Fruit fly (Drosophila melanogaster) whole organism, pupa: Measurements from ENCODE around the gene CG17328.

ENCODE experiments used
- CG10348 ChIP-seq: fragments of 200-800 bp; sonication (Bioruptor generic); IDR thresholded peaks from 2 replicates; pipeline ENCODE4 v1.3.6; 2022; ENCODE audit warnings: missing biosample characterization, missing genetic modification characterization
- CG12605 ChIP-seq: fragments of 200-800 bp; sonication (Bioruptor generic); IDR thresholded peaks from 2 replicates; pipeline ENCODE4 v1.3.6; 2022; ENCODE audit warnings: missing biosample characterization, missing genetic modification characterization
- CG13204 ChIP-seq: fragments of 200-800 bp; sonication (Bioruptor generic); optimal IDR thresholded peaks from 2 replicates; lab custom pipeline; 2018; ENCODE audit warnings: missing biosample characterization, mild to moderate bottlenecking, missing genetic modification characterization, moderate library complexity
- CG14655 ChIP-seq: fragments of 200-800 bp; sonication (Bioruptor generic); optimal IDR thresholded peaks from 3 replicates; lab custom pipeline; 2017; ENCODE audit warnings: mild to moderate bottlenecking, missing biosample characterization, missing genetic modification reagents, missing genetic modification characterization
- CG15710 ChIP-seq: fragments of 200-800 bp; sonication (Bioruptor generic); optimal IDR thresholded peaks from 2 replicates; lab custom pipeline; 2018; ENCODE audit warnings: missing biosample characterization, mild to moderate bottlenecking, missing genetic modification characterization, moderate library complexity
- CG17806 ChIP-seq: fragments of 200-800 bp; sonication (Bioruptor generic); optimal IDR thresholded peaks from 2 replicates; lab custom pipeline; 2018; ENCODE audit warnings: missing biosample characterization, mild to moderate bottlenecking, missing genetic modification characterization, moderate library complexity
- CG32121 ChIP-seq: fragments of 200-800 bp; sonication (Bioruptor generic); IDR thresholded peaks from 2 replicates; pipeline ENCODE4 v1.3.6; 2022; ENCODE audit warnings: missing biosample characterization, missing genetic modification characterization
- CG34367 ChIP-seq: fragments of 200-800 bp; sonication (Bioruptor generic); optimal IDR thresholded peaks from 2 replicates; lab custom pipeline; 2018; ENCODE audit warnings: missing biosample characterization, mild to moderate bottlenecking, missing genetic modification characterization
- CG4496 ChIP-seq: fragments of 200-800 bp; sonication (Bioruptor generic); IDR thresholded peaks from 3 replicates; pipeline ENCODE4 v1.3.6; 2022; ENCODE audit warnings: missing biosample characterization, missing genetic modification characterization
- CG8159 ChIP-seq: fragments of 200-800 bp; sonication (Bioruptor generic); optimal IDR thresholded peaks from 3 replicates; lab custom pipeline; 2018; ENCODE audit warnings: missing biosample characterization, mild to moderate bottlenecking, missing genetic modification characterization, moderate library complexity
- CG8301 ChIP-seq: fragments of 200-800 bp; sonication (Bioruptor generic); optimal IDR thresholded peaks from 2 replicates; lab custom pipeline; 2018; ENCODE audit warnings: missing biosample characterization, mild to moderate bottlenecking, missing genetic modification characterization
- CG9948 ChIP-seq: fragments of 200-800 bp; sonication (Bioruptor generic); optimal IDR thresholded peaks from 2 replicates; lab custom pipeline; 2018; ENCODE audit warnings: missing biosample characterization, mild to moderate bottlenecking, missing genetic modification characterization, moderate library complexity
- D1 ChIP-seq: fragments of 200-800 bp; sonication (Bioruptor generic); optimal IDR thresholded peaks from 2 replicates; lab custom pipeline; 2018; ENCODE audit warnings: missing biosample characterization, mild to moderate bottlenecking, missing genetic modification characterization, moderate library complexity
- EcR ChIP-seq: fragments of 200-800 bp; sonication (Bioruptor generic); optimal IDR thresholded peaks from 3 replicates; lab custom pipeline; 2019; ENCODE audit warnings: missing biosample characterization, missing genetic modification characterization, mild to moderate bottlenecking, moderate library complexity, missing genetic modification reagents
- Ets98B ChIP-seq: fragments of 200-800 bp; sonication (Bioruptor generic); IDR thresholded peaks from 2 replicates; pipeline ENCODE4 v1.3.6; 2022; ENCODE audit warnings: missing biosample characterization, missing genetic modification characterization
- Pif1A ChIP-seq: fragments of 200-800 bp; sonication (Bioruptor generic); optimal IDR thresholded peaks from 3 replicates; lab custom pipeline; 2016; ENCODE audit warnings: missing biosample characterization, missing genetic modification characterization
- Pif1B ChIP-seq: fragments of 200-800 bp; sonication (Bioruptor generic); optimal IDR thresholded peaks from 3 replicates; lab custom pipeline; 2016; ENCODE audit warnings: missing biosample characterization, missing genetic modification characterization
- Snoo ChIP-seq: fragments of 200-800 bp; sonication (Bioruptor generic); optimal IDR thresholded peaks from 3 replicates; lab custom pipeline; 2017; ENCODE audit warnings: missing biosample characterization, mild to moderate bottlenecking, missing genetic modification characterization, inconsistent platforms
- fd96Ca ChIP-seq: fragments of 200-800 bp; sonication (Bioruptor generic); IDR thresholded peaks from 3 replicates; pipeline ENCODE4 v1.3.6; 2022; ENCODE audit warnings: missing biosample characterization, missing genetic modification characterization
- gl ChIP-seq: fragments of 200-800 bp; sonication (Bioruptor generic); optimal IDR thresholded peaks from 2 replicates; lab custom pipeline; 2018; ENCODE audit warnings: missing biosample characterization, mild to moderate bottlenecking, missing genetic modification characterization
- rn ChIP-seq: fragments of 200-800 bp; sonication (Bioruptor generic); IDR thresholded peaks from 2 replicates; pipeline ENCODE4 v1.3.6; 2022; ENCODE audit warnings: missing biosample characterization, missing genetic modification characterization

The CG17328 gene

dm6 chr2L:16350742-16351568 lies 51.2 kb downstream of the CG17328 start:
- TF ChIP-seq CG34367 (tag; lab: Kevin White, UChicago): peak; percentile 99
- peak; percentile 73 for TF ChIP-seq EcR (GFP tag; lab: Kevin White, UChicago)
- TF ChIP-seq CG32121 (GFP tag; lab: Robert Waterston, UW): peak; percentile 99
- peak; percentile 99 for TF ChIP-seq Pif1A (GFP tag; lab: Kevin White, UChicago)
- peak; percentile 99 for TF ChIP-seq CG4496 (GFP tag; lab: Robert Waterston, UW)
- peak; percentile 98 for TF ChIP-seq CG13204 (GFP tag; lab: Kevin White, UChicago)
- peak; percentile 99 for TF ChIP-seq Snoo (tag; lab: Kevin White, UChicago)
- TF ChIP-seq CG8159: peak; percentile 99
- TF ChIP-seq CG9948 (tag; lab: Kevin White, UChicago): peak; percentile 99
- TF ChIP-seq CG17806: peak; percentile 99
- peak; percentile 98 for TF ChIP-seq fd96Ca (GFP tag; lab: Robert Waterston, UW)
- peak; percentile 98 for TF ChIP-seq gl (tag; lab: Kevin White, UChicago)
- TF ChIP-seq Ets98B: peak; percentile 99
- TF ChIP-seq Pif1B: peak; percentile 99
- TF ChIP-seq CG14655 (GFP tag; lab: Kevin White, UChicago): peak; percentile 99
- peak; percentile 99 for TF ChIP-seq CG8301
- peak; percentile 97 for TF ChIP-seq rn (GFP tag; lab: Robert Waterston, UW)
- TF ChIP-seq D1 (tag; lab: Kevin White, UChicago): peak; percentile 98
- peak; percentile 82 for TF ChIP-seq CG10348
- TF ChIP-seq CG12605 (GFP tag; lab: Robert Waterston, UW): peak; percentile 99
- TF ChIP-seq CG15710 (tag; lab: Kevin White, UChicago): peak; percentile 99
